Fruit fly (Drosophila melanogaster): ENCODE results near the gene RpS12.

The RpS12 gene

dm6 chr3L:13046758-13047157, 23.6 kb downstream of the RpS12 start, which contains the start of gene CG11279:
CG11279 (plus strand) TSS chr3L:13046977.
- TF ChIP-seq dsx (GFP tag; optimal IDR thresholded peaks at IDR 0.05; ENCODE audit: poor library complexity, severe bottlenecking) (no peak), CG11762 (GFP tag; optimal IDR thresholded peaks at IDR 0.05; ENCODE audit: insufficient read depth) (no peak), svp (GFP tag) (peak; percentile 7), CG31627 (GFP tag; optimal IDR thresholded peaks at IDR 0.05) (no peak)

DNA sequence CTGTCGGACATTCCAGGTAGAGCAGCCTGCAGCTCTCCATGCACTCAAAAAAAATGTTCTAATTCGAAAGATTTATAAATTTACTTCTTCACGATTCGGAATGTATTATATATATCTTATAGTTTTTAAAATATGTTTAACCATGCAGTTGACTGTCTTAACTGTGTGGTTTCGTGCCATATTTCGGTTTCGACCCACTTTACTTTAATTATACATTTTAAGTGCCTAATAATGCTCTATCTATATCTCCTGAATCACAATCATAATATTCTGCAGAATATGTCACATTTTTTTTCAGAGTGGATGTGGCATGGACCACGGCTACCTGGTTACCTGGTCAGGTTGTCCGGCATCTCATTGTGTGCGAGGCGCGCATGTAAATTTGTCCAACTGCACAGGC, 26.5 kb downstream of the RpS12 start:
- TF ChIP-seq net (GFP tag; optimal IDR thresholded peaks at IDR 0.05) (peak; percentile 41), CG3032 (tag; optimal IDR thresholded peaks at IDR 0.05) (peak; percentile 35), Hr39 (GFP tag; optimal IDR thresholded peaks at IDR 0.05) (no peak), vri (GFP tag; optimal IDR thresholded peaks at IDR 0.05) (peak; percentile 15), CG34406 (GFP tag; optimal IDR thresholded peaks at IDR 0.05) (peak; percentile 3), OdsH (GFP tag; optimal IDR thresholded peaks at IDR 0.05) (no peak), CG3919 (GFP tag; optimal IDR thresholded peaks at IDR 0.05) (peak; percentile 27), CG8119 (GFP tag; IDR thresholded peaks at IDR 0.05) (peak; percentile 47; the same call in 2 of the 3 replicates), Smox (GFP tag; optimal IDR thresholded peaks at IDR 0.05) (peak; percentile 28), Eip78C (GFP tag) (peak; percentile 86), fkh (GFP tag; optimal IDR thresholded peaks at IDR 0.05) (no peak), Eip75B (GFP tag; optimal IDR thresholded peaks at IDR 0.05) (peak; percentile 29), Sox102F (GFP tag; optimal IDR thresholded peaks at IDR 0.05) (peak; percentile 3), fd59A (GFP tag; optimal IDR thresholded peaks at IDR 0.05) (no peak), Ets21C (GFP tag; optimal IDR thresholded peaks at IDR 0.05) (no peak), spab (GFP tag; optimal IDR thresholded peaks at IDR 0.05) (peak; percentile 37), CG11762 (GFP tag; optimal IDR thresholded peaks at IDR 0.05; ENCODE audit: insufficient read depth) (no peak), svp (GFP tag) (peak; percentile 80), CG32006 (GFP tag; optimal IDR thresholded peaks at IDR 0.05) (peak; percentile 66), ss (GFP tag; optimal IDR thresholded peaks at IDR 0.05) (peak; percentile 36 to 41), acj6 (GFP tag; optimal IDR thresholded peaks at IDR 0.05) (peak; percentile 30), CG1621 (tag; optimal IDR thresholded peaks at IDR 0.05) (peak; percentile 7), eg (GFP tag; IDR thresholded peaks at IDR 0.05) (no peak), CG15336 (GFP tag; IDR thresholded peaks at IDR 0.05) (0 out of 2 replicates have a peak, but pooled peaks have one; percentile 34), CG8632 (GFP tag; optimal IDR thresholded peaks at IDR 0.05) (peak; percentile 16), CG8319 (GFP tag; optimal IDR thresholded peaks at IDR 0.05) (no peak), Gug (GFP tag; IDR thresholded peaks at IDR 0.05) (no peak), Met (GFP tag; optimal IDR thresholded peaks at IDR 0.05) (peak; percentile 27), CG6854 (GFP tag; optimal IDR thresholded peaks at IDR 0.05) (no peak), CG6163 (GFP tag; IDR thresholded peaks at IDR 0.05) (no peak), CG6808 (GFP tag; optimal IDR thresholded peaks at IDR 0.05) (peak; percentile 55), dsx (GFP tag; optimal IDR thresholded peaks at IDR 0.05; ENCODE audit: poor library complexity, severe bottlenecking) (peak; percentile 35), topi (GFP tag; optimal IDR thresholded peaks at IDR 0.05) (peak; percentile 32), CG10669 (GFP tag; optimal IDR thresholded peaks at IDR 0.05) (peak; percentile 32), CG10631 (GFP tag; optimal IDR thresholded peaks at IDR 0.05) (peak; percentile 42), esn (GFP tag; optimal IDR thresholded peaks at IDR 0.05) (peak; percentile 38), lz (GFP tag; optimal IDR thresholded peaks at IDR 0.05) (peak; percentile 22), Ets96B (tag; optimal IDR thresholded peaks at IDR 0.05) (peak; percentile 38), CG31627 (GFP tag; optimal IDR thresholded peaks at IDR 0.05) (no peak), achi (GFP tag; optimal IDR thresholded peaks at IDR 0.05) (peak; percentile 39), salr (GFP tag; optimal IDR thresholded peaks at IDR 0.05) (peak in 1 of 2 experiments; percentile 11), cyc (GFP tag; optimal IDR thresholded peaks at IDR 0.05) (no peak), Lpt (GFP tag; optimal IDR thresholded peaks at IDR 0.05) (peak; percentile 16), CG7368 (GFP tag; optimal IDR thresholded peaks at IDR 0.05) (no peak), CG6792 (GFP tag; optimal IDR thresholded peaks at IDR 0.05) (peak; percentile 11)

Measured in whole organism, prepupa.